Worm (Caenorhabditis elegans) whole organism, young adult: ENCODE measurements around the gene K10G6.5.

ENCODE experiments used
- D2030.7 ChIP-seq: fragments of 200-800 bp; sonication (Bioruptor generic); IDR thresholded peaks from 2 replicates; pipeline ENCODE4 v1.3.6; 2022; ENCODE audit warnings: missing genetic modification reagents, missing genetic modification characterization, missing compliant biosample characterization
- F37B4.10 ChIP-seq: fragments of 200-800 bp; sonication (Bioruptor generic); IDR thresholded peaks from 2 replicates; pipeline ENCODE4 v1.3.6; 2022; ENCODE audit warnings: missing genetic modification characterization, missing compliant biosample characterization
- F49E8.2 ChIP-seq: sonication (generic microtip); optimal IDR thresholded peaks from 3 replicates; lab custom pipeline; 2017; ENCODE audit warnings: missing genetic modification characterization, mild to moderate bottlenecking, missing compliant biosample characterization, antibody characterized with exemption, moderate library complexity; ENCODE audit not compliant: insufficient read depth
- ama-1 ChIP-seq, 3 experiments: fragments of 150-350 bp in 1 of 3; sonication (generic microtip) in 2 of 3; optimal IDR thresholded peaks; 2 replicates each; lab custom pipeline; 2014 to 2018; ENCODE audit warnings: missing biosample characterization in 2 of 3, missing genetic modification characterization in 2 of 3, missing genetic modification reagents in 2 of 3
- atf-7 ChIP-seq: sonication (generic microtip); optimal IDR thresholded peaks from 2 replicates; lab custom pipeline; 2017; ENCODE audit warnings: mild to moderate bottlenecking, missing genetic modification characterization, missing compliant biosample characterization
- attf-3 ChIP-seq: fragments of 200-800 bp; sonication (Bioruptor generic); conservative IDR thresholded peaks from 2 replicates; pipeline ENCODE4 v1.3.6; 2022; ENCODE audit warnings: missing genetic modification reagents, missing genetic modification characterization, missing compliant biosample characterization
- attf-6 ChIP-seq: fragments of 200-800 bp; sonication (Bioruptor generic); IDR thresholded peaks from 2 replicates; pipeline ENCODE4 v1.3.6; 2022; ENCODE audit warnings: missing genetic modification reagents, missing genetic modification characterization, missing compliant biosample characterization
- cebp-1 ChIP-seq, 2 experiments: fragments of 200-800 bp in 1 of 2; sonication (Bioruptor generic) in 1 of 2; sonication (generic microtip) in 1 of 2; IDR thresholded peaks in 1 of 2; optimal IDR thresholded peaks in 1 of 2; 2 replicates each; pipeline versions ENCODE4 v1.3.6 to Lab custom; 2017 to 2022; ENCODE audit warnings: missing compliant biosample characterization in 2 of 2, missing genetic modification characterization in 2 of 2, mild to moderate bottlenecking in 1 of 2, missing genetic modification reagents in 1 of 2, moderate library complexity in 1 of 2
- ceh-58 ChIP-seq: fragments of 200-800 bp; sonication (Bioruptor generic); IDR thresholded peaks from 2 replicates; pipeline ENCODE4 v1.3.6; 2022; ENCODE audit warnings: missing genetic modification characterization, missing compliant biosample characterization
- ceh-79 ChIP-seq: sonication (generic microtip); optimal IDR thresholded peaks from 2 replicates; lab custom pipeline; 2017; ENCODE audit warnings: mild to moderate bottlenecking, missing genetic modification characterization, missing compliant biosample characterization
- efl-1 ChIP-seq: fragments of 150-350 bp; optimal IDR thresholded peaks from 2 replicates; lab custom pipeline; 2014; ENCODE audit warnings: missing biosample characterization, missing genetic modification reagents, missing genetic modification characterization
- gei-17 ChIP-seq: fragments of 200-800 bp; sonication (Bioruptor generic); optimal IDR thresholded peaks from 2 replicates; lab custom pipeline; 2018; ENCODE audit warnings: mild to moderate bottlenecking, missing genetic modification characterization, missing compliant biosample characterization
- him-1 ChIP-seq: sonication (generic microtip); optimal IDR thresholded peaks from 2 replicates; lab custom pipeline; 2016; ENCODE audit warnings: missing genotype, missing genetic modification reagents, missing genetic modification characterization, missing compliant biosample characterization
- hlh-12 ChIP-seq: sonication (generic microtip); optimal IDR thresholded peaks from 2 replicates; lab custom pipeline; 2016; ENCODE audit warnings: missing genetic modification characterization, missing compliant biosample characterization
- hrde-1 ChIP-seq: sonication (generic microtip); optimal IDR thresholded peaks from 2 replicates; lab custom pipeline; 2016; ENCODE audit warnings: missing genetic modification characterization, mild to moderate bottlenecking, missing compliant biosample characterization, moderate library complexity, missing genotype, missing genetic modification reagents, borderline replicate concordance
- hsf-1 ChIP-seq: fragments of 200-800 bp; sonication (Bioruptor generic); IDR thresholded peaks from 2 replicates; pipeline ENCODE4 v1.3.6; 2022; ENCODE audit warnings: missing genetic modification reagents, missing genetic modification characterization, missing compliant biosample characterization
- lag-1 ChIP-seq: fragments of 200-800 bp; sonication (Bioruptor generic); IDR thresholded peaks from 2 replicates; pipeline ENCODE4 v1.3.6; 2022; ENCODE audit warnings: missing genetic modification reagents, missing genetic modification characterization, missing compliant biosample characterization
- lin-35 ChIP-seq, 3 experiments: fragments of 150-350 bp in 2 of 3; sonication (generic microtip) in 1 of 3; optimal IDR thresholded peaks; 2 replicates each; lab custom pipeline; 2014 to 2018; ENCODE audit warnings: missing biosample characterization in 3 of 3, missing genetic modification characterization in 3 of 3, missing genetic modification reagents in 3 of 3
- mel-28 ChIP-seq: sonication (generic microtip); optimal IDR thresholded peaks from 2 replicates; lab custom pipeline; 2016; ENCODE audit warnings: borderline replicate concordance, mild to moderate bottlenecking, missing genetic modification characterization, missing compliant biosample characterization
- mes-4 ChIP-seq: sonication (generic microtip); optimal IDR thresholded peaks from 2 replicates; lab custom pipeline; 2016; ENCODE audit warnings: missing genotype, missing genetic modification characterization, missing compliant biosample characterization
- mxl-1 ChIP-seq: sonication (generic microtip); optimal IDR thresholded peaks from 2 replicates; lab custom pipeline; 2016; ENCODE audit warnings: missing genetic modification characterization, missing compliant biosample characterization
- nfya-2 ChIP-seq: fragments of 200-800 bp; sonication (Bioruptor generic); IDR thresholded peaks from 2 replicates; pipeline ENCODE4 v1.3.6; 2022; ENCODE audit warnings: missing genetic modification reagents, missing genetic modification characterization, missing compliant biosample characterization
- nhr-120 ChIP-seq: fragments of 200-800 bp; sonication (Bioruptor generic); IDR thresholded peaks from 2 replicates; pipeline ENCODE4 v1.3.6; 2022; ENCODE audit warnings: missing genetic modification characterization, missing compliant biosample characterization
- nhr-179 ChIP-seq: sonication (generic microtip); optimal IDR thresholded peaks from 2 replicates; lab custom pipeline; 2016; ENCODE audit warnings: mild to moderate bottlenecking, missing genetic modification characterization, missing compliant biosample characterization
- nhr-80 ChIP-seq: sonication (generic microtip); optimal IDR thresholded peaks from 2 replicates; lab custom pipeline; 2016; ENCODE audit warnings: missing genetic modification characterization, missing compliant biosample characterization
- nhr-90 ChIP-seq: sonication (generic microtip); optimal IDR thresholded peaks from 2 replicates; lab custom pipeline; 2016; ENCODE audit warnings: missing genotype, mild to moderate bottlenecking, missing genetic modification characterization, missing compliant biosample characterization
- rcor-1 ChIP-seq: fragments of 200-800 bp; sonication (Bioruptor generic); IDR thresholded peaks from 2 replicates; pipeline ENCODE4 v1.3.6; 2022; ENCODE audit warnings: missing genetic modification reagents, missing genetic modification characterization, missing compliant biosample characterization
- unc-62 ChIP-seq: fragments of 150-350 bp; optimal IDR thresholded peaks from 2 replicates; lab custom pipeline; 2014; ENCODE audit warnings: missing biosample characterization, missing genetic modification reagents, missing genetic modification characterization
- xnd-1 ChIP-seq: sonication (generic microtip); optimal IDR thresholded peaks from 2 replicates; lab custom pipeline; 2016; ENCODE audit warnings: missing genotype, missing genetic modification reagents, missing genetic modification characterization, missing compliant biosample characterization
- ztf-22 ChIP-seq: fragments of 200-800 bp; sonication (Bioruptor generic); optimal IDR thresholded peaks from 2 replicates; lab custom pipeline; 2018; ENCODE audit warnings: mild to moderate bottlenecking, missing genetic modification characterization, moderate library complexity, missing compliant biosample characterization
- ztf-25 ChIP-seq: fragments of 200-800 bp; sonication (Bioruptor generic); IDR thresholded peaks from 2 replicates; pipeline ENCODE4 v1.3.6; 2022; ENCODE audit warnings: missing genetic modification reagents, missing genetic modification characterization, missing compliant biosample characterization

Gene K10G6.5

DNA sequence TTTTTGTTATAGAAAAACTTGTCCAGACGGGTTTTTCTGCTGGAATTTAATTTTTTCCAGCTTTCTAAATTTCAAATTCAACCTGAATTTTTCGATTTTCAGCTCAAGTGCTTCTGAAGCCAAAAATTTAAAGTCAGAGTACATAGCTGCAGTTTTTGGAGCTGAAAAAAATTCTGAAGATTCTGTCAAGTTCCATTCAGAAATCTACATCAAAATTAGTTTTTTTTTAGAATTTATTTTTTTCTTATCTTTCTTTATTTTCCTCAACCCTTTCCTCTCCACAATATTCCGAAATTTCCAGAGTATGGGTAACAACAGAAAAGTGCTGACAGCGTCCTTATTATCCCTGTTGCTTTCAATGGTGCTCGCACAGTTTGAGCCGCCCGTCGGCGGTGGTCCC lies 41.2 kb downstream of the K10G6.5 start, which contains the start of gene K07D4.9:
Gene K07D4.9, plus strand, starts transcription at position 301 of the 400 bp plus-strand sequence.
- TF ChIP-seq ceh-79 (tag; lab: Kevin White, UChicago) (no peak), D2030.7 (GFP tag; lab: Robert Waterston, UW) (no peak), gei-17 (GFP tag; lab: Kevin White, UChicago) (no peak), nhr-80 (no peak), hrde-1 (tag; lab: Kevin White, UChicago) (no peak), nhr-90 (tag; lab: Kevin White, UChicago) (no peak), lin-35 (GFP tag; optimal IDR thresholded peaks at IDR 0.05; lab: Kevin White, UChicago) (no peak), mes-4 (tag; lab: Kevin White, UChicago) (no peak), mxl-1 (no peak), attf-3 (GFP tag; lab: Robert Waterston, UW) (no peak), F37B4.10 (no peak), hsf-1 (GFP tag; lab: Robert Waterston, UW) (no peak), lag-1 (GFP tag; lab: Robert Waterston, UW) (no peak), cebp-1 (GFP tag; IDR thresholded peaks at IDR 0.05; lab: Robert Waterston, UW) (no peak), cebp-1 (tag; optimal IDR thresholded peaks at IDR 0.05; lab: Kevin White, UChicago) (no peak), nhr-179 (tag; lab: Kevin White, UChicago) (no peak), rcor-1 (no peak), F49E8.2 (no peak), nhr-120 (no peak), attf-6 (GFP tag; lab: Robert Waterston, UW) (no peak), ztf-22 (GFP tag; lab: Kevin White, UChicago) (no peak)

DNA sequence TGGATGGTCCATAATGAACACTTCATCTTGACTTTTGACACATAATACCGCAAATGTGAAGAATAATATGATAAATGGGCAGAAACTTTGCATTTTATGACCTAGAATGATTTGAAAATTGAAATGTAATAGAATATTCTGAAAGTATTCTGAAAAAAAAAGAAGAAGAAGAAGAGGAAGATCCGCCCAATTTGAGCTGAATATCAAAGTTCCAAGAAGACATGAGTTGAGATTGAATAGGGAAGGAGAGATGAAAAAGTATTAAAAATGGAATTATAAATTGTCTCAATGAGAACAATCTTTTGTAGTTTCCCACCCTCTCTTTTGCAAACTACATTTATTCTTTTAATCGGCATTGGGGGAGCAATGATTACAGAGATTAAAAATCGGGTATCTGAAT lies 45.2 kb downstream of the K10G6.5 start, which contains the start of gene K07D4.4:
Gene K07D4.4, minus strand, starts transcription at position 101 of the 400 bp plus-strand sequence.
- no peak for TF ChIP-seq hlh-12 (tag; lab: Kevin White, UChicago)
- no peak for TF ChIP-seq efl-1
- no peak for TF ChIP-seq atf-7
- no peak for TF ChIP-seq nfya-2 (GFP tag; lab: Robert Waterston, UW)
- no peak for TF ChIP-seq him-1
- TF ChIP-seq ama-1 (optimal IDR thresholded peaks at IDR 0.05; lab: Kevin White, UChicago), result no peak
- no peak for TF ChIP-seq ama-1 (GFP tag; optimal IDR thresholded peaks at IDR 0.05; lab: Kevin White, UChicago)
- TF ChIP-seq xnd-1 (tag; lab: Kevin White, UChicago), result no peak
- TF ChIP-seq ztf-25, result no peak
- TF ChIP-seq ceh-58, result no peak
- no peak for TF ChIP-seq mel-28 (tag; lab: Kevin White, UChicago)
- no peak for TF ChIP-seq F49E8.2
- TF ChIP-seq unc-62 (GFP tag; lab: Kevin White, UChicago), result no peak
